Fruit fly (Drosophila melanogaster): ENCODE data around the gene Sirup.

- TF ChIP-seq CG6808 (GFP tag; optimal IDR thresholded peaks at IDR 0.05) (no peak), dac (GFP tag; optimal IDR thresholded peaks at IDR 0.05) (no peak), fd59A (GFP tag; optimal IDR thresholded peaks at IDR 0.05) (no peak), Hr39 (GFP tag; optimal IDR thresholded peaks at IDR 0.05) (no peak), CG6854 (GFP tag; optimal IDR thresholded peaks at IDR 0.05) (no peak), Hr4 (GFP tag; optimal IDR thresholded peaks at IDR 0.05) (peak; percentile 59), Eip75B (GFP tag; optimal IDR thresholded peaks at IDR 0.05) (peak; percentile 3), esn (GFP tag; optimal IDR thresholded peaks at IDR 0.05) (no peak)
Measured at dm6 chr2L:7965808-7966460, 32.7 kb upstream of the Sirup start.
